Fruit fly (Drosophila melanogaster) whole organism, prepupa: ENCODE results near the gene CG43800.
A peak's percentile ranks its signal among the peaks of the same experiment; 100 is the strongest.

Experiments
- Blimp-1 ChIP-seq: fragments of 200-800 bp; sonication (Bioruptor generic); optimal IDR thresholded peaks from 3 replicates; lab custom pipeline; 2017; ENCODE audit warnings: missing biosample characterization, missing genetic modification characterization, mild to moderate bottlenecking, moderate library complexity, missing genetic modification reagents
- CG10669 ChIP-seq: fragments of 200-800 bp; sonication (Bioruptor generic); optimal IDR thresholded peaks from 3 replicates; lab custom pipeline; 2018; ENCODE audit warnings: missing biosample characterization, mild to moderate bottlenecking, missing genetic modification characterization, moderate library complexity
- CG11294 ChIP-seq: fragments of 200-800 bp; sonication (Bioruptor generic); IDR thresholded peaks from 2 replicates; pipeline ENCODE4 v1.3.6; 2022; ENCODE audit warnings: missing biosample characterization, missing genetic modification characterization
- CG11902 ChIP-seq: fragments of 200-800 bp; sonication (Bioruptor generic); optimal IDR thresholded peaks from 3 replicates; lab custom pipeline; 2016; ENCODE audit warnings: missing biosample characterization, missing genetic modification characterization
- CG16779 ChIP-seq: fragments of 200-800 bp; sonication (Bioruptor generic); optimal IDR thresholded peaks from 3 replicates; lab custom pipeline; 2017; ENCODE audit warnings: missing biosample characterization, mild to moderate bottlenecking, missing genetic modification characterization
- CG3032 ChIP-seq: fragments of 200-800 bp; optimal IDR thresholded peaks from 2 replicates; lab custom pipeline; 2019; ENCODE audit warnings: missing biosample characterization, mild to moderate bottlenecking, missing genetic modification characterization, moderate library complexity
- CG31627 ChIP-seq: fragments of 200-800 bp; sonication (Bioruptor generic); optimal IDR thresholded peaks from 3 replicates; lab custom pipeline; 2016; ENCODE audit warnings: missing biosample characterization, missing genetic modification characterization
- CG32006 ChIP-seq: fragments of 200-800 bp; sonication (Bioruptor generic); optimal IDR thresholded peaks from 3 replicates; lab custom pipeline; 2017; ENCODE audit warnings: missing biosample characterization, mild to moderate bottlenecking, missing genetic modification characterization
- CG3919 ChIP-seq: fragments of 200-800 bp; sonication (Bioruptor generic); optimal IDR thresholded peaks from 3 replicates; lab custom pipeline; 2016; ENCODE audit warnings: missing biosample characterization, missing genetic modification characterization
- CG4318 ChIP-seq: fragments of 200-800 bp; sonication (Bioruptor generic); optimal IDR thresholded peaks from 3 replicates; lab custom pipeline; 2017; ENCODE audit warnings: missing biosample characterization, mild to moderate bottlenecking, missing genetic modification characterization
- CG6808 ChIP-seq: fragments of 200-800 bp; sonication (Bioruptor generic); optimal IDR thresholded peaks from 3 replicates; lab custom pipeline; 2017; ENCODE audit warnings: missing biosample characterization, missing genetic modification characterization, mild to moderate bottlenecking, moderate library complexity, missing genetic modification reagents
- Eip75B ChIP-seq: fragments of 200-800 bp; sonication (Bioruptor generic); optimal IDR thresholded peaks from 3 replicates; lab custom pipeline; 2016; ENCODE audit warnings: missing biosample characterization, missing genetic modification characterization
- Eip78C ChIP-seq: fragments of 200-800 bp; sonication (Bioruptor generic); peaks from one replicate; lab custom pipeline; 2016; ENCODE audit warnings: missing biosample characterization, missing genetic modification characterization
- Eip93F ChIP-seq: fragments of 200-800 bp; sonication (Bioruptor generic); optimal IDR thresholded peaks from 2 replicates; lab custom pipeline; 2016; ENCODE audit warnings: missing biosample characterization, mild to moderate bottlenecking, missing genetic modification characterization
- Ets96B ChIP-seq: fragments of 200-800 bp; optimal IDR thresholded peaks from 2 replicates; lab custom pipeline; 2019; ENCODE audit warnings: missing biosample characterization, mild to moderate bottlenecking, missing genetic modification characterization, moderate library complexity
- Hr39 ChIP-seq: fragments of 200-800 bp; sonication (Bioruptor generic); optimal IDR thresholded peaks from 2 replicates; lab custom pipeline; 2016; ENCODE audit warnings: missing biosample characterization, missing genetic modification characterization
- Hr4 ChIP-seq: fragments of 200-800 bp; sonication (Bioruptor generic); optimal IDR thresholded peaks from 3 replicates; lab custom pipeline; 2016; ENCODE audit warnings: missing biosample characterization, missing genetic modification characterization
- OdsH ChIP-seq: fragments of 200-800 bp; sonication (Bioruptor generic); optimal IDR thresholded peaks from 3 replicates; lab custom pipeline; 2016; ENCODE audit warnings: missing biosample characterization, missing genetic modification characterization
- Sox102F ChIP-seq: fragments of 200-800 bp; sonication (Bioruptor generic); optimal IDR thresholded peaks from 2 replicates; lab custom pipeline; 2016; ENCODE audit warnings: missing biosample characterization, mild to moderate bottlenecking, missing genetic modification characterization
- acj6 ChIP-seq: fragments of 200-800 bp; sonication (Bioruptor generic); optimal IDR thresholded peaks from 3 replicates; lab custom pipeline; 2016; ENCODE audit warnings: missing biosample characterization, missing genetic modification characterization
- cyc ChIP-seq: fragments of 200-800 bp; sonication (Bioruptor generic); optimal IDR thresholded peaks from 3 replicates; lab custom pipeline; 2016; ENCODE audit warnings: missing biosample characterization, missing genetic modification characterization
- esn ChIP-seq: fragments of 200-800 bp; sonication (Bioruptor generic); optimal IDR thresholded peaks from 2 replicates; lab custom pipeline; 2016; ENCODE audit warnings: missing biosample characterization, mild to moderate bottlenecking, missing genetic modification characterization, moderate library complexity
- fd85E ChIP-seq: fragments of 200-800 bp; sonication (Bioruptor generic); optimal IDR thresholded peaks from 3 replicates; lab custom pipeline; 2016; ENCODE audit warnings: missing biosample characterization, missing genetic modification characterization
- fkh ChIP-seq: fragments of 200-800 bp; sonication (Bioruptor generic); optimal IDR thresholded peaks from 3 replicates; lab custom pipeline; 2017; ENCODE audit warnings: missing biosample characterization, mild to moderate bottlenecking, missing genetic modification characterization, moderate library complexity
- lz ChIP-seq: fragments of 200-800 bp; sonication (Bioruptor generic); optimal IDR thresholded peaks from 3 replicates; lab custom pipeline; 2016; ENCODE audit warnings: missing biosample characterization, missing genetic modification characterization
- pdm3 ChIP-seq: fragments of 200-800 bp; sonication (Bioruptor generic); optimal IDR thresholded peaks from 3 replicates; lab custom pipeline; 2016; ENCODE audit warnings: missing biosample characterization, missing genetic modification characterization
- salr ChIP-seq, 2 experiments: fragments of 200-800 bp; sonication (Bioruptor generic); optimal IDR thresholded peaks; 3 replicates each; lab custom pipeline; 2016 to 2018; ENCODE audit warnings: missing biosample characterization in 2 of 2, missing genetic modification characterization in 2 of 2, mild to moderate bottlenecking in 1 of 2
- svp ChIP-seq: fragments of 200-800 bp; sonication (Bioruptor generic); peaks from one replicate; lab custom pipeline; 2016; ENCODE audit warnings: missing biosample characterization, missing genetic modification characterization
- topi ChIP-seq: fragments of 200-800 bp; sonication (Bioruptor generic); optimal IDR thresholded peaks from 3 replicates; lab custom pipeline; 2016; ENCODE audit warnings: missing biosample characterization, missing genetic modification characterization
- vri ChIP-seq: fragments of 200-800 bp; sonication (Bioruptor generic); optimal IDR thresholded peaks from 3 replicates; lab custom pipeline; 2016; ENCODE audit warnings: missing biosample characterization, mild to moderate bottlenecking, missing genetic modification characterization

Gene CG43800

dm6 chr2L:7188530-7188996 lies 44.0 kb downstream of the CG43800 start (continued):
- TF ChIP-seq CG31627 (GFP tag; lab: Kevin White, UChicago) (peak; percentile 100), Hr39 (peak; percentile 99), pdm3 (GFP tag; lab: Kevin White, UChicago) (peak; percentile 100), salr (GFP tag; optimal IDR thresholded peaks at IDR 0.05; lab: Kevin White, UChicago) (peak; percentile 99 to 100), Eip93F (GFP tag; lab: Kevin White, UChicago) (peak; percentile 99), CG11902 (peak; percentile 100), fkh (GFP tag; lab: Kevin White, UChicago) (peak; percentile 84), Ets96B (tag; lab: Kevin White, UChicago) (peak; percentile 99), CG4318 (GFP tag; lab: Kevin White, UChicago) (peak; percentile 100), fd85E (GFP tag; lab: Kevin White, UChicago) (peak; percentile 97), Hr4 (peak; percentile 100), CG10669 (peak; percentile 100), cyc (GFP tag; lab: Kevin White, UChicago) (peak; percentile 99), Eip75B (GFP tag; lab: Kevin White, UChicago) (peak; percentile 99), OdsH (GFP tag; lab: Kevin White, UChicago) (peak; percentile 100), CG11294 (GFP tag; lab: Robert Waterston, UW) (peak; percentile 100), CG32006 (GFP tag; lab: Kevin White, UChicago) (peak; percentile 100), CG3032 (tag; lab: Kevin White, UChicago) (peak; percentile 100), esn (peak; percentile 100), vri (GFP tag; lab: Kevin White, UChicago) (peak; percentile 98), svp (peak; percentile 100), Sox102F (GFP tag; lab: Kevin White, UChicago) (peak; percentile 100), CG3919 (GFP tag; lab: Kevin White, UChicago) (peak; percentile 100), topi (GFP tag; lab: Kevin White, UChicago) (peak; percentile 100), Eip78C (peak; percentile 100), CG6808 (GFP tag; lab: Kevin White, UChicago) (peak; percentile 99), acj6 (GFP tag; lab: Kevin White, UChicago) (peak; percentile 100)

dm6 chr2L:7187920-7188529 lies 44.6 kb downstream of the CG43800 start:
- no peak for TF ChIP-seq Eip75B (GFP tag; lab: Kevin White, UChicago)
- no peak for TF ChIP-seq Ets96B (tag; lab: Kevin White, UChicago)
- TF ChIP-seq Blimp-1 (GFP tag; lab: Kevin White, UChicago), result no peak
- TF ChIP-seq lz (GFP tag; lab: Kevin White, UChicago), result no peak
- TF ChIP-seq CG16779 (tag; lab: Kevin White, UChicago), result no peak
